Fruit fly (Drosophila melanogaster): ENCODE results near the gene CG42740.

Gene CG42740

dm6 chr3R:30423695-30424094 is 924 bp upstream of the CG42740 start, which contains the start of the genes CG15535 and mRpS18C (continued):
- TF ChIP-seq Lim3 (GFP tag; IDR thresholded peaks at IDR 0.05): no peak
- TF ChIP-seq fru (optimal IDR thresholded peaks at IDR 0.05): no peak
- TF ChIP-seq cato (GFP tag; optimal IDR thresholded peaks at IDR 0.05; ENCODE audit: borderline replicate concordance): no peak
- no peak for TF ChIP-seq CG11695 (GFP tag; IDR thresholded peaks at IDR 0.05)
- no peak for TF ChIP-seq bcd (GFP tag; optimal IDR thresholded peaks at IDR 0.05)
- no peak for TF ChIP-seq CG5180 (GFP tag; optimal IDR thresholded peaks at IDR 0.05)
- TF ChIP-seq CG13424 (tag; optimal IDR thresholded peaks at IDR 0.05): no peak
- TF ChIP-seq Hey (tag; optimal IDR thresholded peaks at IDR 0.05): no peak
- no peak for TF ChIP-seq CG3407 (GFP tag; optimal IDR thresholded peaks at IDR 0.05)
- no peak for TF ChIP-seq ase (GFP tag; IDR thresholded peaks at IDR 0.05)
- TF ChIP-seq Mes4 (GFP tag; optimal IDR thresholded peaks at IDR 0.05): no peak
- no peak for TF ChIP-seq CG15073 (GFP tag; optimal IDR thresholded peaks at IDR 0.05)
- TF ChIP-seq HHEX (GFP tag; optimal IDR thresholded peaks at IDR 0.05): no peak
- TF ChIP-seq CG10959 (GFP tag; IDR thresholded peaks at IDR 0.05): no peak
- TF ChIP-seq ham (GFP tag; IDR thresholded peaks at IDR 0.05): no peak
- no peak for TF ChIP-seq pfk (GFP tag; optimal IDR thresholded peaks at IDR 0.05)
- TF ChIP-seq dati (GFP tag; IDR thresholded peaks at IDR 0.05): no peak
- no peak for TF ChIP-seq CG1602 (GFP tag; optimal IDR thresholded peaks at IDR 0.05)
- no peak for TF ChIP-seq CG8924 (tag; optimal IDR thresholded peaks at IDR 0.05)
- no peak for TF ChIP-seq Atf-2 (GFP tag; optimal IDR thresholded peaks at IDR 0.05)
- TF ChIP-seq CG4617 (GFP tag; optimal IDR thresholded peaks at IDR 0.05; ENCODE audit: borderline replicate concordance): peak; percentile 38
- TF ChIP-seq CG12071 (GFP tag; optimal IDR thresholded peaks at IDR 0.05): no peak
- no peak for TF ChIP-seq org-1 (GFP tag; optimal IDR thresholded peaks at IDR 0.05)
- TF ChIP-seq CG14710 (tag; optimal IDR thresholded peaks at IDR 0.05): peak; percentile 27
- no peak for TF ChIP-seq Ptx1 (GFP tag; IDR thresholded peaks at IDR 0.05)
- TF ChIP-seq kah (GFP tag; optimal IDR thresholded peaks at IDR 0.05): no peak
- no peak for TF ChIP-seq pb (GFP tag; optimal IDR thresholded peaks at IDR 0.05)
- TF ChIP-seq Optix (GFP tag; IDR thresholded peaks at IDR 0.05): no peak
- no peak for TF ChIP-seq tgo (GFP tag; IDR thresholded peaks at IDR 0.05)
- no peak for TF ChIP-seq CG18262 (tag; optimal IDR thresholded peaks at IDR 0.05)
- no peak for TF ChIP-seq ewg (GFP tag; optimal IDR thresholded peaks at IDR 0.05)
- no peak for TF ChIP-seq eyg (GFP tag; optimal IDR thresholded peaks at IDR 0.05)
- TF ChIP-seq CG34224 (GFP tag; IDR thresholded peaks at IDR 0.05; ENCODE audit: partially characterized antibody): peak; percentile 84
- no peak for TF ChIP-seq Blimp-1 (GFP tag; optimal IDR thresholded peaks at IDR 0.05)
- TF ChIP-seq CG6813 (GFP tag; optimal IDR thresholded peaks at IDR 0.05): no peak
- TF ChIP-seq da (GFP tag; optimal IDR thresholded peaks at IDR 0.05): no peak
- TF ChIP-seq run (tag; optimal IDR thresholded peaks at IDR 0.05): no peak
- no peak for TF ChIP-seq Hr51 (GFP tag; optimal IDR thresholded peaks at IDR 0.05)
- TF ChIP-seq CG2202 (tag; optimal IDR thresholded peaks at IDR 0.05): no peak
- no peak for TF ChIP-seq CG14965 (GFP tag; optimal IDR thresholded peaks at IDR 0.05; ENCODE audit: borderline replicate concordance)
- TF ChIP-seq pho (GFP tag; optimal IDR thresholded peaks at IDR 0.05): no peak
- TF ChIP-seq nom (GFP tag; optimal IDR thresholded peaks at IDR 0.05): no peak
- peak; percentile 28 for TF ChIP-seq exex (tag; optimal IDR thresholded peaks at IDR 0.05)
- TF ChIP-seq CG16779 (GFP tag; IDR thresholded peaks at IDR 0.05): no peak
- no peak for TF ChIP-seq az2 (GFP tag; optimal IDR thresholded peaks at IDR 0.05)
- TF ChIP-seq CG13123 (GFP tag; optimal IDR thresholded peaks at IDR 0.05): no peak
- TF ChIP-seq nmo (GFP tag; optimal IDR thresholded peaks at IDR 0.05): peak; percentile 22
- TF ChIP-seq CG2199 (GFP tag; IDR thresholded peaks at IDR 0.05): no peak
- TF ChIP-seq onecut (GFP tag; IDR thresholded peaks at IDR 0.05): peak; percentile 84
- TF ChIP-seq dysf (GFP tag; IDR thresholded peaks at IDR 0.05): no peak
- no peak for TF ChIP-seq tap (tag; optimal IDR thresholded peaks at IDR 0.05)
- TF ChIP-seq Hsf (GFP tag; optimal IDR thresholded peaks at IDR 0.05): no peak

Data from whole organism, embryonic.